Fruit fly (Drosophila melanogaster) whole organism, adult: ENCODE measurements around the gene CG6304.

Experiments
- CG11617 ChIP-seq: fragments of 200-800 bp; sonication (Bioruptor generic); optimal IDR thresholded peaks from 2 replicates; lab custom pipeline; 2017; ENCODE audit warnings: mild to moderate bottlenecking, missing biosample characterization, missing genetic modification reagents, missing genetic modification characterization
- CG12768 ChIP-seq: fragments of 200-800 bp; sonication (Bioruptor generic); optimal IDR thresholded peaks from 2 replicates; lab custom pipeline; 2017; ENCODE audit warnings: missing biosample characterization, missing genetic modification characterization, mild to moderate bottlenecking, moderate library complexity, missing genetic modification reagents
- CG14711 ChIP-seq: fragments of 200-800 bp; sonication (Bioruptor generic); optimal IDR thresholded peaks from 2 replicates; lab custom pipeline; 2018; ENCODE audit warnings: missing biosample characterization, mild to moderate bottlenecking, missing genetic modification characterization, moderate library complexity
- CG33017 ChIP-seq: fragments of 200-800 bp; sonication (Bioruptor generic); optimal IDR thresholded peaks from 2 replicates; lab custom pipeline; 2018; ENCODE audit warnings: missing biosample characterization, mild to moderate bottlenecking, missing genetic modification characterization, moderate library complexity
- CG5204 ChIP-seq: fragments of 200-800 bp; sonication (Bioruptor generic); optimal IDR thresholded peaks from 2 replicates; lab custom pipeline; 2016; ENCODE audit warnings: missing biosample characterization, missing genetic modification characterization
- CG7045 ChIP-seq: fragments of 200-800 bp; sonication (Bioruptor generic); optimal IDR thresholded peaks from 2 replicates; lab custom pipeline; 2017; ENCODE audit warnings: missing biosample characterization, mild to moderate bottlenecking, missing genetic modification characterization
- CG7101 ChIP-seq: fragments of 200-800 bp; sonication (Bioruptor generic); optimal IDR thresholded peaks from 2 replicates; lab custom pipeline; 2018; ENCODE audit warnings: missing biosample characterization, mild to moderate bottlenecking, missing genetic modification characterization, moderate library complexity
- Clk ChIP-seq: fragments of 200-800 bp; sonication (Bioruptor generic); optimal IDR thresholded peaks from 2 replicates; lab custom pipeline; 2017; ENCODE audit warnings: missing biosample characterization, missing genetic modification characterization
- Crg-1 ChIP-seq: fragments of 200-800 bp; sonication (Bioruptor generic); optimal IDR thresholded peaks from 2 replicates; lab custom pipeline; 2016; ENCODE audit warnings: missing biosample characterization, missing genetic modification characterization
- Hr96 ChIP-seq: fragments of 200-800 bp; sonication (Bioruptor generic); optimal IDR thresholded peaks from 2 replicates; lab custom pipeline; 2016; ENCODE audit warnings: missing biosample characterization, missing genetic modification characterization
- Mnt ChIP-seq: fragments of 200-800 bp; sonication (Bioruptor generic); optimal IDR thresholded peaks from 2 replicates; lab custom pipeline; 2016; ENCODE audit warnings: missing biosample characterization, mild to moderate bottlenecking, missing genetic modification characterization
- cnc ChIP-seq, 2 experiments: fragments of >200 bp; optimal IDR thresholded peaks; 2 replicates each; lab custom pipeline; 2017
- kay ChIP-seq: fragments of 200-800 bp; sonication (Bioruptor generic); peaks from one replicate; lab custom pipeline; 2016; ENCODE audit warnings: missing biosample characterization, missing genetic modification characterization, borderline replicate concordance
- ovo ChIP-seq: fragments of 200-800 bp; sonication (Bioruptor generic); optimal IDR thresholded peaks from 2 replicates; lab custom pipeline; 2016; ENCODE audit warnings: missing biosample characterization, missing genetic modification characterization
- pad ChIP-seq: fragments of 200-800 bp; sonication (Bioruptor generic); optimal IDR thresholded peaks from 3 replicates; lab custom pipeline; 2017; ENCODE audit warnings: missing biosample characterization, missing genetic modification characterization, mild to moderate bottlenecking, moderate library complexity, missing genetic modification reagents
- tj ChIP-seq: fragments of 200-800 bp; sonication (Bioruptor generic); optimal IDR thresholded peaks from 3 replicates; lab custom pipeline; 2017; ENCODE audit warnings: missing biosample characterization, mild to moderate bottlenecking, missing genetic modification characterization, moderate library complexity
- toe ChIP-seq: fragments of 200-800 bp; sonication (Bioruptor generic); optimal IDR thresholded peaks from 2 replicates; lab custom pipeline; 2016; ENCODE audit warnings: missing biosample characterization, missing genetic modification characterization

CG6304 gene

DNA sequence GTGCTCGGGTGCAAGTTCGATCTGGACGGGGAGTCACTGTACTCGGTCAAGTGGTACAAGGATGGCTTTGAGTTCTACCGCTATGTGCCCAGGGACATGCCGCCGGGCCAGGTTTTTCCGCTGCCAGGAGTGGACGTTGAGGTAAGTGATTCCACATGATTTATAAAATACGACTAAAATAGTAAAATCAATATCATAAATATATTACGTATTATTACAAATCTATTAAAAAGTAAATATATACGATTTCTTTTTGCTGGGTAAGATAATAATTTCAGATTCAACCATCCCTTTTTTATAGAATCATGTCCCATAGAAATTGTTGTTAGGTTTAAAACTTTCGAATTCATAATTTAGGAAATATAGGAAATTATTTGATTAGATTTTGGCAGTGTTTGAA is 29.8 kb downstream of the CG6304 start, which contains the start of gene CG31806:
TSS of gene CG31806 (plus strand) at position 301 of the 400 bp plus-strand sequence.
- TF ChIP-seq Mnt (GFP tag; lab: Kevin White, UChicago) (no peak), Hr96 (GFP tag; lab: Kevin White, UChicago) (no peak), pad (GFP tag; lab: Kevin White, UChicago) (no peak), tj (GFP tag; lab: Kevin White, UChicago) (no peak), CG7101 (tag; lab: Kevin White, UChicago) (no peak), Crg-1 (GFP tag; lab: Kevin White, UChicago) (no peak), CG14711 (no peak), Clk (GFP tag; lab: Kevin White, UChicago) (no peak), toe (GFP tag; lab: Kevin White, UChicago) (no peak)

dm6 chr2L:16982201-16982600 is 32.3 kb downstream of the CG6304 start, which contains the start of gene CG44406:
Gene CG44406, minus strand, starts transcription at chr2L:16982301.
- TF ChIP-seq kay (GFP tag; lab: Kevin White, UChicago) (no peak), Mnt (GFP tag; lab: Kevin White, UChicago) (no peak), CG7101 (tag; lab: Kevin White, UChicago) (no peak), Clk (GFP tag; lab: Kevin White, UChicago) (no peak), ovo (GFP tag; lab: Kevin White, UChicago) (no peak), CG14711 (no peak), CG5204 (GFP tag; lab: Kevin White, UChicago) (no peak)

- TF ChIP-seq cnc (optimal IDR thresholded peaks at IDR 0.05; lab: Kevin White, UChicago), result no peak
- no peak for TF ChIP-seq Hr96 (GFP tag; lab: Kevin White, UChicago)
- TF ChIP-seq tj (GFP tag; lab: Kevin White, UChicago), result no peak
- TF ChIP-seq CG7101 (tag; lab: Kevin White, UChicago), result no peak
- no peak for TF ChIP-seq CG12768 (GFP tag; lab: Kevin White, UChicago)
- no peak for TF ChIP-seq CG5204 (GFP tag; lab: Kevin White, UChicago)
- no peak for TF ChIP-seq CG33017
- TF ChIP-seq Clk (GFP tag; lab: Kevin White, UChicago), result no peak
- no peak for TF ChIP-seq CG7045 (GFP tag; lab: Kevin White, UChicago)
- TF ChIP-seq CG14711, result no peak
- no peak for TF ChIP-seq CG11617 (GFP tag; lab: Kevin White, UChicago)
Measured at dm6 chr2L:16972788-16973187, 41.7 kb downstream of the CG6304 start, which contains the start of gene beat-IIIb. Gene beat-IIIb, plus strand, starts transcription at chr2L:16973091.
